Worm (Caenorhabditis elegans) whole organism, early embryonic: ENCODE results near the gene coq-2.

Source experiments
- B0310.2 ChIP-seq: sonication (generic microtip); optimal IDR thresholded peaks from 2 replicates; lab custom pipeline; 2016; ENCODE audit warnings: mild to moderate bottlenecking, missing genetic modification characterization, missing compliant biosample characterization
- F13C5.2 ChIP-seq: sonication (generic microtip); optimal IDR thresholded peaks from 2 replicates; lab custom pipeline; 2017; ENCODE audit warnings: mild to moderate bottlenecking, missing genetic modification characterization, inconsistent platforms, missing compliant biosample characterization
- ama-1 ChIP-seq: fragments of 150-350 bp; optimal IDR thresholded peaks from 2 replicates; lab custom pipeline; 2014
- ceh-36 ChIP-seq: sonication (generic microtip); optimal IDR thresholded peaks from 2 replicates; lab custom pipeline; 2016; ENCODE audit warnings: missing genetic modification characterization, inconsistent platforms, missing compliant biosample characterization
- flt-1 ChIP-seq: fragments of 200-800 bp; sonication (Bioruptor generic); IDR thresholded peaks from 2 replicates; pipeline ENCODE4 v1.3.6; 2022; ENCODE audit warnings: missing genetic modification characterization, missing compliant biosample characterization
- hmbx-1 ChIP-seq: sonication (generic microtip); optimal IDR thresholded peaks from 2 replicates; lab custom pipeline; 2016; ENCODE audit warnings: mild to moderate bottlenecking, missing genetic modification characterization, missing compliant biosample characterization
- hmg-4 ChIP-seq: fragments of 200-800 bp; sonication (Bioruptor generic); optimal IDR thresholded peaks from 2 replicates; lab custom pipeline; 2018; ENCODE audit warnings: mild to moderate bottlenecking, missing genetic modification characterization, missing compliant biosample characterization
- pes-1 ChIP-seq: fragments of 200-800 bp; sonication (Bioruptor generic); IDR thresholded peaks from 2 replicates; pipeline ENCODE4 v1.3.6; 2022; ENCODE audit warnings: missing genetic modification reagents, missing genetic modification characterization, missing compliant biosample characterization
- tra-4 ChIP-seq: sonication (generic microtip); optimal IDR thresholded peaks from 2 replicates; lab custom pipeline; 2017; ENCODE audit warnings: missing genetic modification characterization, missing compliant biosample characterization

- TF ChIP-seq ama-1 (lab: Kevin White, UChicago): no peak
- TF ChIP-seq hmg-4 (GFP tag; lab: Kevin White, UChicago): no peak
- no peak for TF ChIP-seq ceh-36 (tag; lab: Kevin White, UChicago)
- no peak for TF ChIP-seq B0310.2 (tag; lab: Kevin White, UChicago)
- no peak for TF ChIP-seq flt-1 (GFP tag; lab: Robert Waterston, UW)
- no peak for TF ChIP-seq F13C5.2 (tag; lab: Kevin White, UChicago)
- no peak for TF ChIP-seq pes-1 (GFP tag; lab: Robert Waterston, UW)
- no peak for TF ChIP-seq hmbx-1 (tag; lab: Kevin White, UChicago)
- no peak for TF ChIP-seq tra-4 (tag; lab: Kevin White, UChicago)
Observed at ce11 chrIII:6953373-6953772, 17.6 kb downstream of the coq-2 start.
